Worm (Caenorhabditis elegans) whole organism, young adult: ENCODE results near the gene B0250.5.

Experiments used
- B0261.1 ChIP-seq: sonication (generic microtip); optimal IDR thresholded peaks from 2 replicates; lab custom pipeline; 2016; ENCODE audit warnings: mild to moderate bottlenecking, missing genetic modification characterization, moderate library complexity, missing compliant biosample characterization
- C17E4.6 ChIP-seq: fragments of 200-800 bp; sonication (Bioruptor generic); IDR thresholded peaks from 2 replicates; pipeline ENCODE4 v1.3.6; 2022; ENCODE audit warnings: missing genetic modification reagents, missing genetic modification characterization, missing compliant biosample characterization
- F22D6.2 ChIP-seq: sonication (generic microtip); optimal IDR thresholded peaks from 2 replicates; lab custom pipeline; 2016; ENCODE audit warnings: mild to moderate bottlenecking, missing genetic modification characterization, missing compliant biosample characterization
- F23B12.7 ChIP-seq: sonication (generic microtip); optimal IDR thresholded peaks from 2 replicates; lab custom pipeline; 2017; ENCODE audit warnings: missing genetic modification characterization, mild to moderate bottlenecking, missing compliant biosample characterization, antibody characterized with exemption, moderate library complexity; ENCODE audit not compliant: insufficient read depth
- Y95B8A.8 ChIP-seq: fragments of 200-800 bp; sonication (Bioruptor generic); IDR thresholded peaks from 2 replicates; pipeline ENCODE4 v1.3.6; 2022; ENCODE audit warnings: missing genetic modification reagents, missing genetic modification characterization, missing compliant biosample characterization
- ccch-3 ChIP-seq: fragments of 200-800 bp; sonication (Bioruptor generic); optimal IDR thresholded peaks from 2 replicates; lab custom pipeline; 2018; ENCODE audit warnings: mild to moderate bottlenecking, missing genetic modification characterization, missing compliant biosample characterization
- cebp-1 ChIP-seq, 2 experiments: fragments of 200-800 bp in 1 of 2; sonication (Bioruptor generic) in 1 of 2; sonication (generic microtip) in 1 of 2; IDR thresholded peaks in 1 of 2; optimal IDR thresholded peaks in 1 of 2; 2 replicates each; pipeline versions ENCODE4 v1.3.6 to Lab custom; 2017 to 2022; ENCODE audit warnings: missing compliant biosample characterization in 2 of 2, missing genetic modification characterization in 2 of 2, mild to moderate bottlenecking in 1 of 2, missing genetic modification reagents in 1 of 2, moderate library complexity in 1 of 2
- die-1 ChIP-seq: sonication (generic microtip); optimal IDR thresholded peaks from 2 replicates; lab custom pipeline; 2016; ENCODE audit warnings: missing genotype, mild to moderate bottlenecking, missing genetic modification characterization, missing compliant biosample characterization
- egl-18 ChIP-seq: fragments of 200-800 bp; sonication (Bioruptor generic); IDR thresholded peaks from 2 replicates; pipeline ENCODE4 v1.3.6; 2022; ENCODE audit warnings: missing genetic modification reagents, missing genetic modification characterization, missing compliant biosample characterization
- gei-17 ChIP-seq: fragments of 200-800 bp; sonication (Bioruptor generic); optimal IDR thresholded peaks from 2 replicates; lab custom pipeline; 2018; ENCODE audit warnings: mild to moderate bottlenecking, missing genetic modification characterization, missing compliant biosample characterization
- hlh-12 ChIP-seq: sonication (generic microtip); optimal IDR thresholded peaks from 2 replicates; lab custom pipeline; 2016; ENCODE audit warnings: missing genetic modification characterization, missing compliant biosample characterization
- hlh-26 ChIP-seq: fragments of 200-800 bp; sonication (Bioruptor generic); conservative IDR thresholded peaks from 2 replicates; pipeline ENCODE4 v1.3.6; 2022; ENCODE audit warnings: missing genetic modification reagents, missing genetic modification characterization, missing compliant biosample characterization
- hmg-1.2 ChIP-seq: fragments of 200-800 bp; sonication (Bioruptor generic); IDR thresholded peaks from 2 replicates; pipeline ENCODE4 v1.3.6; 2022; ENCODE audit warnings: missing genetic modification reagents, missing genetic modification characterization, missing compliant biosample characterization
- hrde-1 ChIP-seq: sonication (generic microtip); optimal IDR thresholded peaks from 2 replicates; lab custom pipeline; 2016; ENCODE audit warnings: missing genetic modification characterization, mild to moderate bottlenecking, missing compliant biosample characterization, moderate library complexity, missing genotype, missing genetic modification reagents, borderline replicate concordance
- let-526 ChIP-seq: fragments of 200-800 bp; sonication (Bioruptor generic); IDR thresholded peaks from 2 replicates; pipeline ENCODE4 v1.3.6; 2022; ENCODE audit warnings: missing genetic modification reagents, missing genetic modification characterization, missing compliant biosample characterization
- let-607 ChIP-seq, 2 experiments: fragments of 200-800 bp in 1 of 2; sonication (Bioruptor generic) in 1 of 2; sonication (generic microtip) in 1 of 2; optimal IDR thresholded peaks; 2 replicates each; lab custom pipeline; 2016 to 2018; ENCODE audit warnings: mild to moderate bottlenecking in 2 of 2, missing compliant biosample characterization in 2 of 2, missing genetic modification characterization in 2 of 2, moderate library complexity in 2 of 2, missing genotype in 1 of 2
- lin-54 ChIP-seq: fragments of 200-800 bp; sonication (Bioruptor generic); optimal IDR thresholded peaks from 2 replicates; lab custom pipeline; 2018; ENCODE audit warnings: mild to moderate bottlenecking, missing genetic modification characterization, missing compliant biosample characterization
- lsl-1 ChIP-seq: fragments of 200-800 bp; sonication (Bioruptor generic); optimal IDR thresholded peaks from 2 replicates; lab custom pipeline; 2018; ENCODE audit warnings: mild to moderate bottlenecking, missing genetic modification characterization, moderate library complexity, missing compliant biosample characterization
- lsy-27 ChIP-seq: sonication (generic microtip); optimal IDR thresholded peaks from 2 replicates; lab custom pipeline; 2017; ENCODE audit warnings: missing genetic modification characterization, mild to moderate bottlenecking, missing compliant biosample characterization, antibody characterized with exemption, missing genotype, borderline replicate concordance; ENCODE audit not compliant: insufficient read depth
- mel-28 ChIP-seq: sonication (generic microtip); optimal IDR thresholded peaks from 2 replicates; lab custom pipeline; 2016; ENCODE audit warnings: borderline replicate concordance, mild to moderate bottlenecking, missing genetic modification characterization, missing compliant biosample characterization
- nfya-2 ChIP-seq: fragments of 200-800 bp; sonication (Bioruptor generic); IDR thresholded peaks from 2 replicates; pipeline ENCODE4 v1.3.6; 2022; ENCODE audit warnings: missing genetic modification reagents, missing genetic modification characterization, missing compliant biosample characterization
- nhr-80 ChIP-seq: sonication (generic microtip); optimal IDR thresholded peaks from 2 replicates; lab custom pipeline; 2016; ENCODE audit warnings: missing genetic modification characterization, missing compliant biosample characterization
- rec-8 ChIP-seq, 2 experiments: sonication (generic microtip); optimal IDR thresholded peaks; 2 replicates each; lab custom pipeline; 2016; ENCODE audit warnings: mild to moderate bottlenecking in 2 of 2, missing genetic modification characterization in 2 of 2, missing genetic modification reagents in 2 of 2, missing genotype in 2 of 2, missing biosample characterization in 1 of 2, missing compliant biosample characterization in 1 of 2, moderate library complexity in 1 of 2
- snpc-3.4 ChIP-seq: sonication (generic microtip); optimal IDR thresholded peaks from 2 replicates; lab custom pipeline; 2017; ENCODE audit warnings: missing genetic modification characterization, mild to moderate bottlenecking, missing compliant biosample characterization, antibody characterized with exemption, moderate library complexity, missing genotype, missing genetic modification reagents
- somi-1 ChIP-seq: fragments of 200-800 bp; sonication (Bioruptor generic); optimal IDR thresholded peaks from 2 replicates; lab custom pipeline; 2018; ENCODE audit warnings: mild to moderate bottlenecking, missing genetic modification characterization, missing compliant biosample characterization
- tbp1 ChIP-seq: fragments of 200-800 bp; sonication (Bioruptor generic); optimal IDR thresholded peaks from 2 replicates; lab custom pipeline; 2018; ENCODE audit warnings: mild to moderate bottlenecking, missing genetic modification characterization, missing compliant biosample characterization
- zfh-2 ChIP-seq: fragments of 200-800 bp; sonication (Bioruptor generic); conservative IDR thresholded peaks from 2 replicates; pipeline ENCODE4 v1.3.6; 2022; ENCODE audit warnings: missing genetic modification reagents, missing genetic modification characterization, missing compliant biosample characterization
- zim-3 ChIP-seq: sonication (generic microtip); optimal IDR thresholded peaks from 2 replicates; lab custom pipeline; 2017; ENCODE audit warnings: mild to moderate bottlenecking, missing genetic modification characterization, moderate library complexity, missing compliant biosample characterization
- ztf-26 ChIP-seq: sonication (generic microtip); optimal IDR thresholded peaks from 2 replicates; lab custom pipeline; 2017; ENCODE audit warnings: missing genetic modification characterization, missing compliant biosample characterization
- ztf-28 ChIP-seq: fragments of 200-800 bp; sonication (Bioruptor generic); IDR thresholded peaks from 2 replicates; pipeline ENCODE4 v1.3.6; 2022; ENCODE audit warnings: missing genetic modification reagents, missing genetic modification characterization, missing compliant biosample characterization

The B0250.5 gene

DNA sequence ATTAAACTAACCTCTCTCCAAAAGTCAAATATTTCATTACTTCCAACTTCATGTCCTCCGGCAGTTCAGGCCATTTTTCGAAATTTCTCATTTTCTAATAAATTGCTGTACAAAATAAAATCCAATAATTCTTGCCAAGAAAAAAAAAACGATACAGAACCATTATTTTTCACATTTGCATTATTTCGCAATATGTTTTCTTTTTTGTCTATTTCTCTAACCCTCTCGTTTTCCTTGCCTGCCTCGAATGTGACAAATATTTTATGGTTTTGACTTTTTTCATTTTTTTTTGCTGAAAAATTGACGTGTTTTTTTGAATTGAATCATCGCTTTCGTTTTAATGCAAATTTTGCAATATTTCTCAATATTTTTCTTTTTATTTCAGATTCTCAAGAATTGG lies 28.5 kb downstream of the B0250.5 start, which contains the start of the genes Y38H6C.9 and fbxa-150:
Gene Y38H6C.9 (minus strand): TSS at position 52 of the 400 bp plus-strand sequence.
Gene fbxa-150 (plus strand): TSS at position 380 of the 400 bp plus-strand sequence.
- TF ChIP-seq hlh-26 (GFP tag; lab: Robert Waterston, UW) (no peak), let-526 (GFP tag; lab: Robert Waterston, UW) (no peak), F22D6.2 (tag; lab: Kevin White, UChicago) (no peak), hmg-1.2 (GFP tag; lab: Robert Waterston, UW) (peak; percentile 77; the same call in 1 of the 2 replicates), ztf-26 (no peak), egl-18 (GFP tag; lab: Robert Waterston, UW) (no peak), cebp-1 (GFP tag; IDR thresholded peaks at IDR 0.05; lab: Robert Waterston, UW) (peak; percentile 92), cebp-1 (tag; optimal IDR thresholded peaks at IDR 0.05; lab: Kevin White, UChicago) (peak; percentile 99), lsl-1 (GFP tag; lab: Kevin White, UChicago) (no peak), C17E4.6 (GFP tag; lab: Robert Waterston, UW) (no peak)

DNA sequence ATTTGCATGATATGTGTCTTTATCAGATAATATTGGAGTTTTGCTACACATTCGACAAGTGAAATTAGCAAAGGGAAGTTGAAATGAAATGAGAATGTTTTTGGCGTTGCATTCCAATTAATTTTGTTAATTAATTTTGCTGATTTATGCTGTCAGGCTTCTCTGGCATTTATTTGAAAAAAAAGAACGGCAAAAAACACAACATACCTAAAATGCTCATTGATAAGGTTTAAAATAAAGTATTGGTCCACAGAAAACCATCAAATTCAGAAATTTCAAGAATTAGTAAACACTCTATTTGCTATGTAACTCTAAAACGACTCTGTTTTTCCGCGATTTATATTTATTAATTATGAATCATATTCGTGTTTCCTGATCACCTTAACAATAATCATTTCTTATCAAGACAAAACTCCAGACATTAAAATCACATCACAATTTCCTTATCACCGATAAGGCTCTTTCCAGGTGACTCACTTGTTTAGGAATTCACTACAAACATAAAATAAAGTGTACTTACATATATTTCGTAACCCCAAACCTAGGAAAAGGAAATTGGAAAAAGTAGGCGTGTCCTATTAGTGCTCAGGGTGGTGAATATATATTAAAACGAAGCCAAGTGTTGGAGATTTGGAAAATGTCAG lies 32.2 kb downstream of the B0250.5 start, which contains the start of the genes srh-166 and Y38H6C.24:
Gene srh-166 (minus strand): TSS at position 51 of the 644 bp plus-strand sequence.
Gene Y38H6C.24 (plus strand): TSS at position 620 of the 644 bp plus-strand sequence.
- TF ChIP-seq somi-1 (GFP tag; lab: Kevin White, UChicago) (no peak), die-1 (tag; lab: Kevin White, UChicago) (no peak), mel-28 (tag; lab: Kevin White, UChicago) (no peak), nhr-80 (tag; lab: Kevin White, UChicago) (no peak), snpc-3.4 (tag; lab: Kevin White, UChicago) (no peak), nfya-2 (GFP tag; lab: Robert Waterston, UW) (no peak), cebp-1 (GFP tag; IDR thresholded peaks at IDR 0.05; lab: Robert Waterston, UW) (peak; percentile 36; the same call in 1 of the 2 replicates), cebp-1 (tag; optimal IDR thresholded peaks at IDR 0.05; lab: Kevin White, UChicago) (peak; percentile 70), rec-8 (tag; optimal IDR thresholded peaks at IDR 0.05; lab: Kevin White, UChicago) (no peak)

DNA sequence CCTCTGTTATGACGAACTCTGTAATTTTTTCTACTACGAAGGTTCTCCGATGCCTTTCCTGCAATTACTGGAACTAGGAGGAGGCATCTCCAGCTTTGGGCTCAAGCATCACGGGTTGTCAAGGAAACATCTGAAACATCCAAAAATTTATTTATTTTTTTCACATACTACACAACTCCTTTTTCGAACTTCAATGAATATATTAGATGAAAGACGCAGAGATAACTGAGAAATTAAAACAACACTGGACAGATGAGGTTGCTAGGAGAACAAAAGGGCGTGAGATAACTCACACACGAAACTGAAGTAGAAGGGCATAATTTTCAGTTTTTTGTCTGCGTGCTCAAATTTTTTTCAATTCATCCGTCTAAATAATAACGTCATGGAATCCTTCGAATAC lies 33.8 kb downstream of the B0250.5 start, which contains the start of gene Y38H6C.13:
Gene Y38H6C.13 (plus strand): TSS at position 301 of the 400 bp plus-strand sequence.
- TF ChIP-seq F23B12.7 (tag; lab: Kevin White, UChicago) (no peak), ccch-3 (GFP tag; lab: Kevin White, UChicago) (no peak), let-607 (tag; optimal IDR thresholded peaks at IDR 0.05; lab: Kevin White, UChicago) (no peak), Y95B8A.8 (GFP tag; lab: Robert Waterston, UW) (no peak), zfh-2 (no peak), B0261.1 (tag; lab: Kevin White, UChicago) (no peak), hlh-12 (tag; lab: Kevin White, UChicago) (no peak), lin-54 (no peak), tbp1 (GFP tag; lab: Kevin White, UChicago) (no peak), ztf-28 (GFP tag; lab: Robert Waterston, UW) (no peak), hrde-1 (tag; lab: Kevin White, UChicago) (no peak), zim-3 (tag; lab: Kevin White, UChicago) (no peak), gei-17 (GFP tag; lab: Kevin White, UChicago) (no peak), lsy-27 (tag; lab: Kevin White, UChicago) (no peak)
- TF ChIP-seq, all 124 proteins: peak for 0
